Worm (Caenorhabditis elegans) whole organism, late embryonic: Measurements from ENCODE around the gene C09B9.4.
"Not testable (repeated sequence)": the region's sequence is repeated elsewhere in the genome, so short reads cannot be mapped to it uniquely, and the experiment has no call there.

Experiments
- F13H6.1 ChIP-seq: sonication (generic microtip); optimal IDR thresholded peaks from 2 replicates; lab custom pipeline; 2016; ENCODE audit warnings: missing genetic modification characterization, missing compliant biosample characterization
- K09A11.1 ChIP-seq: sonication (generic microtip); optimal IDR thresholded peaks from 2 replicates; lab custom pipeline; 2017; ENCODE audit warnings: antibody characterized with exemption, mild to moderate bottlenecking, missing genetic modification characterization, missing compliant biosample characterization; ENCODE audit not compliant: insufficient read depth
- ahr-1 ChIP-seq: sonication (generic microtip); optimal IDR thresholded peaks from 2 replicates; lab custom pipeline; 2016; ENCODE audit warnings: missing genetic modification characterization, missing compliant biosample characterization
- ceh-18 ChIP-seq: sonication (generic microtip); optimal IDR thresholded peaks from 2 replicates; lab custom pipeline; 2016; ENCODE audit warnings: missing genetic modification characterization, missing compliant biosample characterization
- ceh-19 ChIP-seq: fragments of 200-800 bp; sonication (Bioruptor generic); optimal IDR thresholded peaks from 2 replicates; lab custom pipeline; 2018; ENCODE audit warnings: mild to moderate bottlenecking, missing genetic modification characterization, missing compliant biosample characterization
- ceh-2 ChIP-seq: sonication (generic microtip); optimal IDR thresholded peaks from 2 replicates; lab custom pipeline; 2016; ENCODE audit warnings: missing genotype, missing genetic modification characterization, missing compliant biosample characterization
- ceh-24 ChIP-seq: sonication (generic microtip); optimal IDR thresholded peaks from 2 replicates; lab custom pipeline; 2016; ENCODE audit warnings: mild to moderate bottlenecking, missing genetic modification characterization, missing compliant biosample characterization
- ceh-30 ChIP-seq: fragments of 150-350 bp; optimal IDR thresholded peaks from 2 replicates; lab custom pipeline; 2014; ENCODE audit warnings: missing biosample characterization, missing genetic modification characterization
- ceh-45 ChIP-seq: fragments of 200-800 bp; sonication (Bioruptor generic); IDR thresholded peaks from 2 replicates; pipeline ENCODE4 v1.3.6; 2022; ENCODE audit warnings: missing genetic modification reagents, missing genetic modification characterization, missing compliant biosample characterization
- ceh-9 ChIP-seq: sonication (generic microtip); optimal IDR thresholded peaks from 2 replicates; lab custom pipeline; 2016; ENCODE audit warnings: mild to moderate bottlenecking, missing genetic modification characterization, inconsistent platforms, missing compliant biosample characterization
- che-1 ChIP-seq: sonication (generic microtip); optimal IDR thresholded peaks from 2 replicates; lab custom pipeline; 2016; ENCODE audit warnings: mild to moderate bottlenecking, missing genetic modification characterization, missing compliant biosample characterization
- elt-4 ChIP-seq: sonication (generic microtip); optimal IDR thresholded peaks from 2 replicates; lab custom pipeline; 2016; ENCODE audit warnings: missing genetic modification characterization, missing compliant biosample characterization
- fkh-10 ChIP-seq: fragments of 150-350 bp; optimal IDR thresholded peaks from 2 replicates; lab custom pipeline; 2014; ENCODE audit warnings: missing biosample characterization, missing genetic modification reagents, missing genetic modification characterization
- fkh-6 ChIP-seq: sonication (generic microtip); optimal IDR thresholded peaks from 2 replicates; lab custom pipeline; 2016; ENCODE audit warnings: missing genetic modification characterization, missing compliant biosample characterization
- hlh-15 ChIP-seq: sonication (generic microtip); optimal IDR thresholded peaks from 2 replicates; lab custom pipeline; 2016; ENCODE audit warnings: missing genetic modification characterization, missing compliant biosample characterization
- mec-3 ChIP-seq: sonication (generic microtip); optimal IDR thresholded peaks from 2 replicates; lab custom pipeline; 2016; ENCODE audit warnings: borderline replicate concordance, missing genetic modification characterization, missing compliant biosample characterization
- nhr-232 ChIP-seq: sonication (generic microtip); optimal IDR thresholded peaks from 2 replicates; lab custom pipeline; 2016; ENCODE audit warnings: missing genetic modification characterization, missing compliant biosample characterization
- pag-3 ChIP-seq: sonication (generic microtip); optimal IDR thresholded peaks from 2 replicates; lab custom pipeline; 2016; ENCODE audit warnings: missing compliant biosample characterization, missing genetic modification characterization, borderline replicate concordance
- ref-2 ChIP-seq: sonication (generic microtip); optimal IDR thresholded peaks from 2 replicates; lab custom pipeline; 2016; ENCODE audit warnings: missing genetic modification characterization, missing compliant biosample characterization
- rnt-1 ChIP-seq: sonication (generic microtip); optimal IDR thresholded peaks from 2 replicates; lab custom pipeline; 2016; ENCODE audit warnings: missing genetic modification characterization, missing compliant biosample characterization
- sox-2 ChIP-seq: fragments of 200-800 bp; sonication (Bioruptor generic); IDR thresholded peaks from 2 replicates; pipeline ENCODE4 v1.3.6; 2022; ENCODE audit warnings: missing genetic modification reagents, missing genetic modification characterization, missing compliant biosample characterization
- syd-9 ChIP-seq: sonication (generic microtip); optimal IDR thresholded peaks from 2 replicates; lab custom pipeline; 2016; ENCODE audit warnings: mild to moderate bottlenecking, missing genetic modification characterization, moderate library complexity, missing compliant biosample characterization
- ttx-3 ChIP-seq: sonication (generic microtip); optimal IDR thresholded peaks from 2 replicates; lab custom pipeline; 2016; ENCODE audit warnings: missing genetic modification reagents, missing genetic modification characterization, missing compliant biosample characterization
- unc-55 ChIP-seq: sonication (generic microtip); optimal IDR thresholded peaks from 2 replicates; lab custom pipeline; 2017; ENCODE audit warnings: missing biosample characterization, missing genetic modification reagents, missing genetic modification characterization
- unc-86 ChIP-seq: sonication (generic microtip); optimal IDR thresholded peaks from 2 replicates; lab custom pipeline; 2016; ENCODE audit warnings: missing genetic modification characterization, missing compliant biosample characterization
- zip-5 ChIP-seq: sonication (generic microtip); optimal IDR thresholded peaks from 2 replicates; lab custom pipeline; 2016; ENCODE audit warnings: missing genetic modification characterization, missing compliant biosample characterization
- ztf-16 ChIP-seq: sonication (generic microtip); optimal IDR thresholded peaks from 2 replicates; lab custom pipeline; 2017; ENCODE audit warnings: missing genetic modification characterization, missing compliant biosample characterization

C09B9.4 gene

DNA sequence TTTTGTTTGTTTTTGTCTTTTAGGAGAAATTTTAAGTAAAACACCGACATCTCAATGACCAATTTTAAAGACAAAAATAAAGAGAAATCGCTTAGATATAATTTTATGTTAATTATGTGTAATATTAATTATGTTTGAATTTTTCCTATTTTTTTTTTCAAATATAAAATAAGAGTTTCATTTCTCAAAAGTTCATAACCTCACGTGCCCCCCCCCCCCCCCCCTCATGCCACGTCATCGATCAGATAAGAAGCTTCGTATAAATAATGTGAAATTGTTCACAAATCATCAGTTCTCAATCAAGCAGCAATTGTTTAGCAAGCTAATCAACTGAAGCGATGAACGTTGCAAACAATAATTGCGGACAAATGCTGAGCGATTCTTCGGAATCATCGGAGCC lies 37.4 kb upstream of the C09B9.4 start, which contains the start of gene C02B10.6:
Gene C02B10.6, plus strand, starts transcription at position 301 of the 400 bp plus-strand sequence.
- TF ChIP-seq ttx-3; elt-4 (tag; lab: Kevin White, UChicago); ceh-45 (GFP tag; lab: Robert Waterston, UW): not testable (repeated sequence)
- TF ChIP-seq, all 69 proteins: peak for 0; not testable (repeated sequence) for 69

DNA sequence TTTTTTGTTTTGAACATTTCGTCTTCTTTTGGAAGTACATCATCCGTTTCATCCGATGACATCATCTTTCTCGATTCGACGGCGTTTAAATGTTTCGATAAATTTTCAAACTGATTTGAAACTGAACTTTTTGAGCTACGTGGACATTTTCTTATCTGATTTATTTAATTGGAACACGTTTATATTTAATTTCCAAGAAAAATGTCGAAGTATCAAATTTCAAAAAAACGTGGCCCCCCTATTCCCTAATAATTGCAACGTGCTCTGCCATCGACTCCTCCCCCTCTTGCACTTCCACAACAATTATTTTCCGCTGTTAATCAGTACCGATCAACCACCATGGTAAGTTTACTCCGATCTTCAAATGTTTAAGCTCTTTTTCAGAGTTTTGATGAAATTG lies 35.4 kb upstream of the C09B9.4 start, which contains the start of the genes R13H9.6 and rmd-6:
Gene R13H9.6, minus strand, starts transcription at position 101 of the 400 bp plus-strand sequence.
Gene rmd-6, plus strand, starts transcription at position 305 of the 400 bp plus-strand sequence.
- not testable (repeated sequence) for TF ChIP-seq F13H6.1, zip-5, ceh-24 (tag; lab: Kevin White, UChicago)

DNA sequence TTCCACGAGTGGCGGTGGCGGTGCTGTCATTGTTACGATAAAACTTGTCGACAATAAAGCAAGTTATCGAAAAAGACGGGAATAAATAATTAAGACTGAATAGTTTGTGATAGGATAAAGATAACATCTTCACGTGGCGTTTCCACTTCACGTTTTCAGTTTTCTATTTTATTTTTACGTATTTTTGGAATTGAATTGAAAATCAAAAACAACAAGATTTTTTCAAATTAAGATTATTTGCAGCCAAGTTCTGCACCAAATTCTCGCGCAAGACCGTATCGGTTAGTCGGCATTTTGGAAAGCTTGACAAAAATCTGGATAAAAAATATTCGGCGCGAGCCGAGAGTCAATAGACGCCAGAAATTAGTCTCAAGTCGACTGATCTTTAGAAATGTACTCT lies 33.7 kb upstream of the C09B9.4 start, which contains the start of gene ttbk-2.2:
Gene ttbk-2.2, minus strand, starts transcription at position 101 of the 400 bp plus-strand sequence.
- TF ChIP-seq ceh-2; sox-2 (GFP tag; lab: Robert Waterston, UW); ceh-30: not testable (repeated sequence)

ce11 chrIV:5064961-5065360 lies 31.8 kb upstream of the C09B9.4 start, which contains the start of gene msp-53:
Gene msp-53 (minus strand): TSS chrIV:5065061.
- not testable (repeated sequence) for TF ChIP-seq ttx-3; ceh-9 (tag; lab: Kevin White, UChicago); hlh-15 (tag; lab: Kevin White, UChicago)

ce11 chrIV:5063297-5063696 lies 30.1 kb upstream of the C09B9.4 start:
- TF ChIP-seq ceh-45 (GFP tag; lab: Robert Waterston, UW), result no peak

DNA sequence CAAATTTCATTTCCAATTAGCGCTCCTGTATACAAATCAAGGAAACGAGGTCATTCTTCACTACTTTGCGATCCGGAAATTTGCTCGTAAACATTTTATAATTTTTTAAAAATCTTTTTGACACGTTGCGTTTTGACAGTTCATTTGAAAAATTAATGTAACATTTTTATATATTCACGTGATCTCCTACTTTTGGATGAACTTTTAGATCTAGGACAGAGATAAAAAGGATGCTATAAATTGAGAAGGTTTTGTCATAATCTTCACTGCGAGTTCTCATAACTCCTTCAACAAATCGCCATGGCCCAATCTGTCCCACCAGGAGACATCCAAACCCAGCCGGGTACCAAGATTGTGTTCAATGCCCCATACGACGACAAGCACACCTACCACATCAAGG lies 29.1 kb upstream of the C09B9.4 start, which contains the start of gene msp-57:
Gene msp-57, plus strand, starts transcription at position 301 of the 400 bp plus-strand sequence.
- not testable (repeated sequence) for TF ChIP-seq unc-55; syd-9 (tag; lab: Kevin White, UChicago); nhr-232 (tag; lab: Kevin White, UChicago)

ce11 chrIV:5060984-5061383 lies 27.8 kb upstream of the C09B9.4 start, which contains the start of gene C09B9.7:
Gene C09B9.7 (minus strand): TSS chrIV:5061084.
- TF ChIP-seq ztf-16 (tag; lab: Kevin White, UChicago), result no peak
- no peak for TF ChIP-seq nhr-232 (tag; lab: Kevin White, UChicago)
- TF ChIP-seq rnt-1, result no peak
- TF ChIP-seq ceh-30, result no peak
- no peak for TF ChIP-seq K09A11.1 (tag; lab: Kevin White, UChicago)
- no peak for TF ChIP-seq ceh-18 (tag; lab: Kevin White, UChicago)
- TF ChIP-seq pag-3, result no peak
- TF ChIP-seq fkh-10 (GFP tag; lab: Kevin White, UChicago), result no peak
- TF ChIP-seq mec-3 (tag; lab: Kevin White, UChicago), result no peak
- no peak for TF ChIP-seq che-1
- TF ChIP-seq ahr-1 (tag; lab: Kevin White, UChicago), result no peak
- no peak for TF ChIP-seq ceh-19 (GFP tag; lab: Kevin White, UChicago)
- no peak for TF ChIP-seq ref-2 (tag; lab: Kevin White, UChicago)
- no peak for TF ChIP-seq fkh-6
- TF ChIP-seq unc-86, result no peak
